Fruit fly (Drosophila melanogaster) whole organism, pupa: ENCODE results near the gene zfh1.

Experiments
- CG10348 ChIP-seq: fragments of 200-800 bp; sonication (Bioruptor generic); IDR thresholded peaks from 2 replicates; pipeline ENCODE4 v1.3.6; 2022; ENCODE audit warnings: missing biosample characterization, missing genetic modification characterization
- CG12605 ChIP-seq: fragments of 200-800 bp; sonication (Bioruptor generic); IDR thresholded peaks from 2 replicates; pipeline ENCODE4 v1.3.6; 2022; ENCODE audit warnings: missing biosample characterization, missing genetic modification characterization
- CG13204 ChIP-seq: fragments of 200-800 bp; sonication (Bioruptor generic); optimal IDR thresholded peaks from 2 replicates; lab custom pipeline; 2018; ENCODE audit warnings: missing biosample characterization, mild to moderate bottlenecking, missing genetic modification characterization, moderate library complexity
- CG14655 ChIP-seq: fragments of 200-800 bp; sonication (Bioruptor generic); optimal IDR thresholded peaks from 3 replicates; lab custom pipeline; 2017; ENCODE audit warnings: mild to moderate bottlenecking, missing biosample characterization, missing genetic modification reagents, missing genetic modification characterization
- CG15710 ChIP-seq: fragments of 200-800 bp; sonication (Bioruptor generic); optimal IDR thresholded peaks from 2 replicates; lab custom pipeline; 2018; ENCODE audit warnings: missing biosample characterization, mild to moderate bottlenecking, missing genetic modification characterization, moderate library complexity
- CG17806 ChIP-seq: fragments of 200-800 bp; sonication (Bioruptor generic); optimal IDR thresholded peaks from 2 replicates; lab custom pipeline; 2018; ENCODE audit warnings: missing biosample characterization, mild to moderate bottlenecking, missing genetic modification characterization, moderate library complexity
- CG32121 ChIP-seq: fragments of 200-800 bp; sonication (Bioruptor generic); IDR thresholded peaks from 2 replicates; pipeline ENCODE4 v1.3.6; 2022; ENCODE audit warnings: missing biosample characterization, missing genetic modification characterization
- CG34367 ChIP-seq: fragments of 200-800 bp; sonication (Bioruptor generic); optimal IDR thresholded peaks from 2 replicates; lab custom pipeline; 2018; ENCODE audit warnings: missing biosample characterization, mild to moderate bottlenecking, missing genetic modification characterization
- CG4496 ChIP-seq: fragments of 200-800 bp; sonication (Bioruptor generic); IDR thresholded peaks from 3 replicates; pipeline ENCODE4 v1.3.6; 2022; ENCODE audit warnings: missing biosample characterization, missing genetic modification characterization
- CG8159 ChIP-seq: fragments of 200-800 bp; sonication (Bioruptor generic); optimal IDR thresholded peaks from 3 replicates; lab custom pipeline; 2018; ENCODE audit warnings: missing biosample characterization, mild to moderate bottlenecking, missing genetic modification characterization, moderate library complexity
- CG8301 ChIP-seq: fragments of 200-800 bp; sonication (Bioruptor generic); optimal IDR thresholded peaks from 2 replicates; lab custom pipeline; 2018; ENCODE audit warnings: missing biosample characterization, mild to moderate bottlenecking, missing genetic modification characterization
- CG9948 ChIP-seq: fragments of 200-800 bp; sonication (Bioruptor generic); optimal IDR thresholded peaks from 2 replicates; lab custom pipeline; 2018; ENCODE audit warnings: missing biosample characterization, mild to moderate bottlenecking, missing genetic modification characterization, moderate library complexity
- D1 ChIP-seq: fragments of 200-800 bp; sonication (Bioruptor generic); optimal IDR thresholded peaks from 2 replicates; lab custom pipeline; 2018; ENCODE audit warnings: missing biosample characterization, mild to moderate bottlenecking, missing genetic modification characterization, moderate library complexity
- EcR ChIP-seq: fragments of 200-800 bp; sonication (Bioruptor generic); optimal IDR thresholded peaks from 3 replicates; lab custom pipeline; 2019; ENCODE audit warnings: missing biosample characterization, missing genetic modification characterization, mild to moderate bottlenecking, moderate library complexity, missing genetic modification reagents
- Ets98B ChIP-seq: fragments of 200-800 bp; sonication (Bioruptor generic); IDR thresholded peaks from 2 replicates; pipeline ENCODE4 v1.3.6; 2022; ENCODE audit warnings: missing biosample characterization, missing genetic modification characterization
- Pif1A ChIP-seq: fragments of 200-800 bp; sonication (Bioruptor generic); optimal IDR thresholded peaks from 3 replicates; lab custom pipeline; 2016; ENCODE audit warnings: missing biosample characterization, missing genetic modification characterization
- Pif1B ChIP-seq: fragments of 200-800 bp; sonication (Bioruptor generic); optimal IDR thresholded peaks from 3 replicates; lab custom pipeline; 2016; ENCODE audit warnings: missing biosample characterization, missing genetic modification characterization
- Snoo ChIP-seq: fragments of 200-800 bp; sonication (Bioruptor generic); optimal IDR thresholded peaks from 3 replicates; lab custom pipeline; 2017; ENCODE audit warnings: missing biosample characterization, mild to moderate bottlenecking, missing genetic modification characterization, inconsistent platforms
- fd96Ca ChIP-seq: fragments of 200-800 bp; sonication (Bioruptor generic); IDR thresholded peaks from 3 replicates; pipeline ENCODE4 v1.3.6; 2022; ENCODE audit warnings: missing biosample characterization, missing genetic modification characterization
- gl ChIP-seq: fragments of 200-800 bp; sonication (Bioruptor generic); optimal IDR thresholded peaks from 2 replicates; lab custom pipeline; 2018; ENCODE audit warnings: missing biosample characterization, mild to moderate bottlenecking, missing genetic modification characterization
- rn ChIP-seq: fragments of 200-800 bp; sonication (Bioruptor generic); IDR thresholded peaks from 2 replicates; pipeline ENCODE4 v1.3.6; 2022; ENCODE audit warnings: missing biosample characterization, missing genetic modification characterization

Gene zfh1

DNA sequence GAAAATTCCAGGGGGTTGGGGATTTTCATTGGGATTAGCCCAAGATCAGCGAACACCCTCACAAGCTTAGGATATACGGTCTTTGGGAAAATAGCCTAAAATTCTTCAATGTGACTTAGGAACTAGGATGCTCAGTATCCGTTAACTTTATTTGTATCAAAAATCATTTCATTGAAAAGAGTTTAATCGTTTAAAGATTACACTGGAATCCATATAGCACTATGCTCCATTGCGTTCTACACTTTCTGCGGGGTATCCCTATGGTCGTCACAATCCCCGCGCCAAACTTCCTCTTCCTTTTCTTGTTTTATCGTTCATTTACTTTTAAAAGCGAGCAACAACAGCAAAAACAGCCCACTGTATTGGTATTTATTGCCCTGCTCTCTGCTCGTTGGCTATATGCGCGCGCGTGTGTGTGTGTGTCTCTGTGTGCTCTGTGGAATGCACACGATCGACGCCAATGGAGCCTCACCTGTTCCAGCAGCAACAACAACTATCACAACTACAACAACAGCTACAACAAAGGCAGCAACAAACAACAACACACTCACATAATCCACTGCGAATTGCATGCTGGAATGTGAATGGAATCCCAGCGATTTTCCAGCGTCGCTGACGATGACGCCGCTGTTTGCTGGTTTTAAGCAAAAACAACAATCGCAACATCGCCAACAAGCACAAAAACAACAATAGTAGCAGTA is 38.2 kb downstream of the zfh1 start:
- TF ChIP-seq CG17806 (tag; lab: Kevin White, UChicago) (peak; percentile 73), gl (tag; lab: Kevin White, UChicago) (peak; percentile 43), Ets98B (GFP tag; lab: Robert Waterston, UW) (peak; percentile 68), fd96Ca (GFP tag; lab: Robert Waterston, UW) (peak; percentile 87), CG12605 (0 out of 2 replicates have a peak, but pooled peaks have one; percentile 9), CG9948 (tag; lab: Kevin White, UChicago) (peak; percentile 84), CG10348 (peak; percentile 63), CG14655 (peak; percentile 90), CG15710 (tag; lab: Kevin White, UChicago) (peak; percentile 86), CG34367 (peak; percentile 76), Snoo (tag; lab: Kevin White, UChicago) (peak; percentile 70), EcR (GFP tag; lab: Kevin White, UChicago) (peak; percentile 91), Pif1B (GFP tag; lab: Kevin White, UChicago) (peak; percentile 79), CG8159 (peak; percentile 86), CG13204 (GFP tag; lab: Kevin White, UChicago) (peak; percentile 25), Pif1A (GFP tag; lab: Kevin White, UChicago) (peak; percentile 77), CG32121 (GFP tag; lab: Robert Waterston, UW) (peak; percentile 76), CG8301 (tag; lab: Kevin White, UChicago) (peak; percentile 83), D1 (no peak), rn (GFP tag; lab: Robert Waterston, UW) (peak; percentile 68; the same call in 1 of the 2 replicates), CG4496 (peak; percentile 84)

DNA sequence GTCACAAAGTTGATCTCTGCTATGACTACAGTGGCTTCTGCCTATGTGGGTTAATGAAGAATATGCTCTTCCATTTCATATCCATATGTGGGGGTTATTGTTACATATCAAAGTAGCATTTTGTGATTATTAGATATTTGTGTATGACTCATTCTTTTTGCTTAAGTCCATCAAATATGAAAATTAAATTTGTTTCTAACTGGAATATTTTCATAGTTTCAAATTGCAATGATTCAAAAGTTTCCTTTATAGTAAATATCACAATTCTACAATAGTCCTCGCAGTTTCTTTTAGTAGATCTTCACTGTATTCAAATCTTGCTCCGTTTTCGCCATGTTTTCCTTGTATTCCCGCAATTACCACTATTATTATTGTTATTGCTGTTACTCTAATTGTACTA is 39.5 kb downstream of the zfh1 start:
- TF ChIP-seq CG17806 (tag; lab: Kevin White, UChicago) (peak; percentile 74), CG8301 (tag; lab: Kevin White, UChicago) (peak; percentile 78), Ets98B (GFP tag; lab: Robert Waterston, UW) (peak; percentile 72), EcR (GFP tag; lab: Kevin White, UChicago) (no peak), gl (tag; lab: Kevin White, UChicago) (peak; percentile 13), Snoo (tag; lab: Kevin White, UChicago) (peak; percentile 22), D1 (no peak), CG32121 (GFP tag; lab: Robert Waterston, UW) (peak; percentile 85), CG12605 (peak; percentile 76), rn (GFP tag; lab: Robert Waterston, UW) (peak; percentile 37; the same call in 1 of the 2 replicates), CG13204 (GFP tag; lab: Kevin White, UChicago) (no peak), CG4496 (peak; percentile 84), CG15710 (tag; lab: Kevin White, UChicago) (peak; percentile 76), CG14655 (peak; percentile 83), Pif1A (GFP tag; lab: Kevin White, UChicago) (peak; percentile 72), CG8159 (peak; percentile 72), fd96Ca (GFP tag; lab: Robert Waterston, UW) (no peak), CG10348 (peak; percentile 45; the same call in 1 of the 2 replicates), CG9948 (tag; lab: Kevin White, UChicago) (peak; percentile 62), Pif1B (GFP tag; lab: Kevin White, UChicago) (peak; percentile 11), CG34367 (peak; percentile 56)
- TF ChIP-seq, all 21 proteins: peak for 17

- TF ChIP-seq EcR (GFP tag; lab: Kevin White, UChicago): peak; percentile 43
- no peak for TF ChIP-seq CG17806 (tag; lab: Kevin White, UChicago)
- no peak for TF ChIP-seq rn (GFP tag; lab: Robert Waterston, UW)
- TF ChIP-seq D1: no peak
- no peak for TF ChIP-seq Snoo (tag; lab: Kevin White, UChicago)
- peak; percentile 73 for TF ChIP-seq CG12605
- TF ChIP-seq Ets98B (GFP tag; lab: Robert Waterston, UW): peak; percentile 19; the same call in 1 of the 2 replicates
- peak; percentile 32; the same call in 2 of the 3 replicates for TF ChIP-seq fd96Ca (GFP tag; lab: Robert Waterston, UW)
- no peak for TF ChIP-seq CG9948 (tag; lab: Kevin White, UChicago)
- TF ChIP-seq CG8159: peak; percentile 9
- 0 out of 2 replicates have a peak, but pooled peaks have one; percentile 30 for TF ChIP-seq CG32121 (GFP tag; lab: Robert Waterston, UW)
- TF ChIP-seq CG13204 (GFP tag; lab: Kevin White, UChicago): peak; percentile 33
Observed at dm6 chr3R:30805762-30806371, 40.1 kb downstream of the zfh1 start.

DNA sequence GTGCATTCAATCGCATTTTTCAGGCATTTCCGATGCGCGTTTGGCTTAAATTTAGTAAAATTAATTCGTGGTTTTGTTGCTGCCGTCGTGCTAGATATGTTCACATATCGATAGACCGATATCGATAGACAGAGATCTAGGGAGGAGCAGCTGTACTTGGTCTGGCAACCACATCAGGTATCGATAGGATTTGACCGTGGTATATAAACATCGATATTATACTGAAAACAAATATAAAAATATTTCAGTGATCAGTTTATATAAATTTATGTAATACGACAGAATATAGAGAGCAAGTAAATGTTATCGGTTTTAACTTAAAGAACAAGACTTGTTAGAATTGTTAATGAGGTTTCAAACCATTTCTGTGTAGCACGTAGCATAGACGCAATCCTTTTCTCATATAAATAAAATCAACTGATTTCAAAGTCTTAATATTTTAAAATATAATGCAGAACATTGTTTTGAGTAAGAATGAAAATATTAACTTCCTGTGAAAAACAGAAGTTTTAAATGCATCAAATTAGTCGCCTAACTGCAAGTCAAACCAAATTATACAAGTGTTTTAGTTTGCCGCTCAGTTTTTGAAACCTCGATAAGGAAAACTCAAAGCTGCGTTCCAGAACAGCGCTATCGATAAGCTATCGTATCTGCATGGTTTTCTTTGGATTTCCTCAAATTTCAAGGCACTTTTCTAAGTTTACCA is 40.9 kb downstream of the zfh1 start, which contains the start of the genes wts and dj-1beta:
Gene wts, minus strand, starts transcription at position 130 of the 706 bp plus-strand sequence.
Gene dj-1beta, plus strand, starts transcription at position 628 of the 706 bp plus-strand sequence.
- TF ChIP-seq Pif1A (GFP tag; lab: Kevin White, UChicago): no peak
- no peak for TF ChIP-seq EcR (GFP tag; lab: Kevin White, UChicago)
- no peak for TF ChIP-seq CG8301 (tag; lab: Kevin White, UChicago)
- no peak for TF ChIP-seq rn (GFP tag; lab: Robert Waterston, UW)
- TF ChIP-seq CG10348: no peak
- TF ChIP-seq CG8159: no peak
- TF ChIP-seq fd96Ca (GFP tag; lab: Robert Waterston, UW): no peak
- no peak for TF ChIP-seq Snoo (tag; lab: Kevin White, UChicago)
- no peak for TF ChIP-seq CG4496
- TF ChIP-seq CG12605: no peak
- no peak for TF ChIP-seq CG32121 (GFP tag; lab: Robert Waterston, UW)
- TF ChIP-seq CG13204 (GFP tag; lab: Kevin White, UChicago): no peak
- TF ChIP-seq CG9948 (tag; lab: Kevin White, UChicago): no peak
- no peak for TF ChIP-seq CG14655
- no peak for TF ChIP-seq CG34367
- no peak for TF ChIP-seq Pif1B (GFP tag; lab: Kevin White, UChicago)
- TF ChIP-seq D1: no peak
